Fruit fly (Drosophila melanogaster) whole organism, prepupa: ENCODE results near the gene Nepl20.
A peak's percentile ranks its signal among the peaks of the same experiment; 100 is the strongest.

Source experiments
- Blimp-1 ChIP-seq: fragments of 200-800 bp; sonication (Bioruptor generic); optimal IDR thresholded peaks from 3 replicates; lab custom pipeline; 2017; ENCODE audit warnings: missing biosample characterization, missing genetic modification characterization, mild to moderate bottlenecking, moderate library complexity, missing genetic modification reagents
- CG10631 ChIP-seq: fragments of 200-800 bp; sonication (Bioruptor generic); optimal IDR thresholded peaks from 2 replicates; lab custom pipeline; 2016; ENCODE audit warnings: missing biosample characterization, missing genetic modification characterization
- CG10669 ChIP-seq: fragments of 200-800 bp; sonication (Bioruptor generic); optimal IDR thresholded peaks from 3 replicates; lab custom pipeline; 2018; ENCODE audit warnings: missing biosample characterization, mild to moderate bottlenecking, missing genetic modification characterization, moderate library complexity
- CG11294 ChIP-seq: fragments of 200-800 bp; sonication (Bioruptor generic); IDR thresholded peaks from 2 replicates; pipeline ENCODE4 v1.3.6; 2022; ENCODE audit warnings: missing biosample characterization, missing genetic modification characterization
- CG11902 ChIP-seq: fragments of 200-800 bp; sonication (Bioruptor generic); optimal IDR thresholded peaks from 3 replicates; lab custom pipeline; 2016; ENCODE audit warnings: missing biosample characterization, missing genetic modification characterization
- CG15336 ChIP-seq: fragments of 200-800 bp; sonication (Bioruptor generic); IDR thresholded peaks from 2 replicates; pipeline ENCODE4 v1.3.6; 2022; ENCODE audit warnings: missing biosample characterization, missing genetic modification characterization
- CG1621 ChIP-seq: fragments of 200-800 bp; sonication (Bioruptor generic); optimal IDR thresholded peaks from 3 replicates; lab custom pipeline; 2018; ENCODE audit warnings: missing biosample characterization, mild to moderate bottlenecking, missing genetic modification characterization
- CG16779 ChIP-seq: fragments of 200-800 bp; sonication (Bioruptor generic); optimal IDR thresholded peaks from 3 replicates; lab custom pipeline; 2017; ENCODE audit warnings: missing biosample characterization, mild to moderate bottlenecking, missing genetic modification characterization
- CG3032 ChIP-seq: fragments of 200-800 bp; optimal IDR thresholded peaks from 2 replicates; lab custom pipeline; 2019; ENCODE audit warnings: missing biosample characterization, mild to moderate bottlenecking, missing genetic modification characterization, moderate library complexity
- CG31627 ChIP-seq: fragments of 200-800 bp; sonication (Bioruptor generic); optimal IDR thresholded peaks from 3 replicates; lab custom pipeline; 2016; ENCODE audit warnings: missing biosample characterization, missing genetic modification characterization
- CG34406 ChIP-seq: fragments of 200-800 bp; sonication (Bioruptor generic); optimal IDR thresholded peaks from 3 replicates; lab custom pipeline; 2016; ENCODE audit warnings: missing biosample characterization, missing genetic modification characterization
- CG3919 ChIP-seq: fragments of 200-800 bp; sonication (Bioruptor generic); optimal IDR thresholded peaks from 3 replicates; lab custom pipeline; 2016; ENCODE audit warnings: missing biosample characterization, missing genetic modification characterization
- CG4318 ChIP-seq: fragments of 200-800 bp; sonication (Bioruptor generic); optimal IDR thresholded peaks from 3 replicates; lab custom pipeline; 2017; ENCODE audit warnings: missing biosample characterization, mild to moderate bottlenecking, missing genetic modification characterization
- CG6163 ChIP-seq: fragments of 200-800 bp; sonication (Bioruptor generic); IDR thresholded peaks from 3 replicates; pipeline ENCODE4 v1.3.6; 2022; ENCODE audit warnings: missing biosample characterization, missing genetic modification characterization
- CG6792 ChIP-seq: fragments of 200-800 bp; sonication (Bioruptor generic); optimal IDR thresholded peaks from 3 replicates; lab custom pipeline; 2016; ENCODE audit warnings: missing biosample characterization, missing genetic modification characterization
- CG6808 ChIP-seq: fragments of 200-800 bp; sonication (Bioruptor generic); optimal IDR thresholded peaks from 3 replicates; lab custom pipeline; 2017; ENCODE audit warnings: missing biosample characterization, missing genetic modification characterization, mild to moderate bottlenecking, moderate library complexity, missing genetic modification reagents
- CG7368 ChIP-seq: fragments of 200-800 bp; sonication (Bioruptor generic); optimal IDR thresholded peaks from 3 replicates; lab custom pipeline; 2016; ENCODE audit warnings: missing biosample characterization, missing genetic modification characterization
- CG8119 ChIP-seq: fragments of 200-800 bp; sonication (Bioruptor generic); IDR thresholded peaks from 3 replicates; pipeline ENCODE4 v1.3.6; 2022; ENCODE audit warnings: missing biosample characterization, missing genetic modification characterization
- CG8319 ChIP-seq: fragments of 200-800 bp; sonication (Bioruptor generic); optimal IDR thresholded peaks from 3 replicates; lab custom pipeline; 2016; ENCODE audit warnings: missing biosample characterization, missing genetic modification characterization
- CG8632 ChIP-seq: fragments of 200-800 bp; sonication (Bioruptor generic); optimal IDR thresholded peaks from 3 replicates; lab custom pipeline; 2016; ENCODE audit warnings: missing biosample characterization, missing genetic modification characterization
- CG9139 ChIP-seq: fragments of 200-800 bp; sonication (Bioruptor generic); optimal IDR thresholded peaks from 3 replicates; lab custom pipeline; 2017; ENCODE audit warnings: missing biosample characterization, mild to moderate bottlenecking, missing genetic modification characterization
- Eip75B ChIP-seq: fragments of 200-800 bp; sonication (Bioruptor generic); optimal IDR thresholded peaks from 3 replicates; lab custom pipeline; 2016; ENCODE audit warnings: missing biosample characterization, missing genetic modification characterization
- Eip78C ChIP-seq: fragments of 200-800 bp; sonication (Bioruptor generic); peaks from one replicate; lab custom pipeline; 2016; ENCODE audit warnings: missing biosample characterization, missing genetic modification characterization
- Ets21C ChIP-seq: fragments of 200-800 bp; sonication (Bioruptor generic); optimal IDR thresholded peaks from 3 replicates; lab custom pipeline; 2016; ENCODE audit warnings: missing biosample characterization, missing genetic modification characterization
- Ets96B ChIP-seq: fragments of 200-800 bp; optimal IDR thresholded peaks from 2 replicates; lab custom pipeline; 2019; ENCODE audit warnings: missing biosample characterization, mild to moderate bottlenecking, missing genetic modification characterization, moderate library complexity
- Hr39 ChIP-seq: fragments of 200-800 bp; sonication (Bioruptor generic); optimal IDR thresholded peaks from 2 replicates; lab custom pipeline; 2016; ENCODE audit warnings: missing biosample characterization, missing genetic modification characterization
- Hr4 ChIP-seq: fragments of 200-800 bp; sonication (Bioruptor generic); optimal IDR thresholded peaks from 3 replicates; lab custom pipeline; 2016; ENCODE audit warnings: missing biosample characterization, missing genetic modification characterization
- Lpt ChIP-seq: fragments of 200-800 bp; sonication (Bioruptor generic); optimal IDR thresholded peaks from 3 replicates; lab custom pipeline; 2016; ENCODE audit warnings: missing biosample characterization, missing genetic modification characterization
- Met ChIP-seq: fragments of 200-800 bp; sonication (Bioruptor generic); optimal IDR thresholded peaks from 3 replicates; lab custom pipeline; 2016; ENCODE audit warnings: missing biosample characterization, missing genetic modification characterization
- Smox ChIP-seq: fragments of 200-800 bp; sonication (Bioruptor generic); optimal IDR thresholded peaks from 3 replicates; lab custom pipeline; 2016; ENCODE audit warnings: missing biosample characterization, missing genetic modification characterization
- Sox102F ChIP-seq: fragments of 200-800 bp; sonication (Bioruptor generic); optimal IDR thresholded peaks from 2 replicates; lab custom pipeline; 2016; ENCODE audit warnings: missing biosample characterization, mild to moderate bottlenecking, missing genetic modification characterization
- achi ChIP-seq: fragments of 200-800 bp; sonication (Bioruptor generic); optimal IDR thresholded peaks from 3 replicates; lab custom pipeline; 2016; ENCODE audit warnings: missing biosample characterization, missing genetic modification characterization
- cyc ChIP-seq: fragments of 200-800 bp; sonication (Bioruptor generic); optimal IDR thresholded peaks from 3 replicates; lab custom pipeline; 2016; ENCODE audit warnings: missing biosample characterization, missing genetic modification characterization
- dac ChIP-seq: fragments of 200-800 bp; sonication (Bioruptor generic); optimal IDR thresholded peaks from 2 replicates; lab custom pipeline; 2017; ENCODE audit warnings: missing biosample characterization, mild to moderate bottlenecking, missing genetic modification characterization
- esn ChIP-seq: fragments of 200-800 bp; sonication (Bioruptor generic); optimal IDR thresholded peaks from 2 replicates; lab custom pipeline; 2016; ENCODE audit warnings: missing biosample characterization, mild to moderate bottlenecking, missing genetic modification characterization, moderate library complexity
- fd59A ChIP-seq: fragments of 200-800 bp; sonication (Bioruptor generic); optimal IDR thresholded peaks from 2 replicates; lab custom pipeline; 2017; ENCODE audit warnings: missing biosample characterization, mild to moderate bottlenecking, missing genetic modification characterization, missing genetic modification reagents
- fd85E ChIP-seq: fragments of 200-800 bp; sonication (Bioruptor generic); optimal IDR thresholded peaks from 3 replicates; lab custom pipeline; 2016; ENCODE audit warnings: missing biosample characterization, missing genetic modification characterization
- fkh ChIP-seq: fragments of 200-800 bp; sonication (Bioruptor generic); optimal IDR thresholded peaks from 3 replicates; lab custom pipeline; 2017; ENCODE audit warnings: missing biosample characterization, mild to moderate bottlenecking, missing genetic modification characterization, moderate library complexity
- lz ChIP-seq: fragments of 200-800 bp; sonication (Bioruptor generic); optimal IDR thresholded peaks from 3 replicates; lab custom pipeline; 2016; ENCODE audit warnings: missing biosample characterization, missing genetic modification characterization
- net ChIP-seq: fragments of 200-800 bp; sonication (Bioruptor generic); optimal IDR thresholded peaks from 3 replicates; lab custom pipeline; 2016; ENCODE audit warnings: missing biosample characterization, missing genetic modification characterization
- pdm3 ChIP-seq: fragments of 200-800 bp; sonication (Bioruptor generic); optimal IDR thresholded peaks from 3 replicates; lab custom pipeline; 2016; ENCODE audit warnings: missing biosample characterization, missing genetic modification characterization
- salr ChIP-seq, 2 experiments: fragments of 200-800 bp; sonication (Bioruptor generic); optimal IDR thresholded peaks; 3 replicates each; lab custom pipeline; 2016 to 2018; ENCODE audit warnings: missing biosample characterization in 2 of 2, missing genetic modification characterization in 2 of 2, mild to moderate bottlenecking in 1 of 2
- spab ChIP-seq: fragments of 200-800 bp; sonication (Bioruptor generic); optimal IDR thresholded peaks from 2 replicates; lab custom pipeline; 2017; ENCODE audit warnings: missing biosample characterization, mild to moderate bottlenecking, missing genetic modification characterization, missing genetic modification reagents
- ss ChIP-seq, 2 experiments: fragments of 200-800 bp; sonication (Bioruptor generic); optimal IDR thresholded peaks; 2 replicates in 1 of 2; 3 replicates in 1 of 2; lab custom pipeline; 2017 to 2018; ENCODE audit warnings: mild to moderate bottlenecking in 2 of 2, missing biosample characterization in 2 of 2, missing genetic modification characterization in 2 of 2, moderate library complexity in 1 of 2
- svp ChIP-seq: fragments of 200-800 bp; sonication (Bioruptor generic); peaks from one replicate; lab custom pipeline; 2016; ENCODE audit warnings: missing biosample characterization, missing genetic modification characterization
- topi ChIP-seq: fragments of 200-800 bp; sonication (Bioruptor generic); optimal IDR thresholded peaks from 3 replicates; lab custom pipeline; 2016; ENCODE audit warnings: missing biosample characterization, missing genetic modification characterization
- vri ChIP-seq: fragments of 200-800 bp; sonication (Bioruptor generic); optimal IDR thresholded peaks from 3 replicates; lab custom pipeline; 2016; ENCODE audit warnings: missing biosample characterization, mild to moderate bottlenecking, missing genetic modification characterization

The Nepl20 gene

dm6 chr3R:28886813-28887212 is 6.2 kb downstream of the Nepl20 start:
- TF ChIP-seq Hr4 (GFP tag; lab: Kevin White, UChicago), result no peak
- no peak for TF ChIP-seq CG6792 (GFP tag; lab: Kevin White, UChicago)
- TF ChIP-seq CG4318, result no peak
- no peak for TF ChIP-seq spab
- TF ChIP-seq CG3032 (tag; lab: Kevin White, UChicago), result no peak
- TF ChIP-seq esn (GFP tag; lab: Kevin White, UChicago), result no peak
- TF ChIP-seq CG3919, result no peak
- no peak for TF ChIP-seq Eip75B (GFP tag; lab: Kevin White, UChicago)
- no peak for TF ChIP-seq CG8632 (GFP tag; lab: Kevin White, UChicago)
- TF ChIP-seq Ets96B (tag; lab: Kevin White, UChicago), result no peak
- no peak for TF ChIP-seq dac (GFP tag; lab: Kevin White, UChicago)
- no peak for TF ChIP-seq salr (GFP tag; optimal IDR thresholded peaks at IDR 0.05; lab: Kevin White, UChicago)
- TF ChIP-seq Smox, result no peak
- no peak for TF ChIP-seq CG6808 (GFP tag; lab: Kevin White, UChicago)
- no peak for TF ChIP-seq CG8319 (GFP tag; lab: Kevin White, UChicago)
- no peak for TF ChIP-seq CG1621 (tag; lab: Kevin White, UChicago)

dm6 chr3R:28887559-28888432 is 7.2 kb downstream of the Nepl20 start, which contains the start of the genes CG33203 and Doa:
TSS of gene CG33203 (minus strand) at chr3R:28887709.
TSS of gene Doa (plus strand) at chr3R:28888073.
- TF ChIP-seq fd85E (GFP tag; lab: Kevin White, UChicago) (no peak), cyc (peak; percentile 8), Smox (no peak), pdm3 (GFP tag; lab: Kevin White, UChicago) (no peak), net (no peak), dac (GFP tag; lab: Kevin White, UChicago) (no peak), Sox102F (GFP tag; lab: Kevin White, UChicago) (no peak), CG10631 (GFP tag; lab: Kevin White, UChicago) (peak; percentile 15), vri (GFP tag; lab: Kevin White, UChicago) (peak; percentile 33), topi (GFP tag; lab: Kevin White, UChicago) (no peak), fd59A (no peak), CG10669 (GFP tag; lab: Kevin White, UChicago) (no peak), Met (GFP tag; lab: Kevin White, UChicago) (no peak), CG6792 (GFP tag; lab: Kevin White, UChicago) (no peak), svp (GFP tag; lab: Kevin White, UChicago) (peak; percentile 77), Hr39 (peak; percentile 27), CG9139 (GFP tag; lab: Kevin White, UChicago) (no peak), CG15336 (GFP tag; lab: Robert Waterston, UW) (no peak), CG11902 (GFP tag; lab: Kevin White, UChicago) (no peak), CG8319 (GFP tag; lab: Kevin White, UChicago) (no peak), CG7368 (GFP tag; lab: Kevin White, UChicago) (no peak), Lpt (no peak), CG3032 (tag; lab: Kevin White, UChicago) (no peak), CG11294 (GFP tag; lab: Robert Waterston, UW) (no peak), CG4318 (no peak), Ets96B (tag; lab: Kevin White, UChicago) (no peak), CG1621 (tag; lab: Kevin White, UChicago) (no peak), CG6808 (GFP tag; lab: Kevin White, UChicago) (no peak), Ets21C (GFP tag; lab: Kevin White, UChicago) (no peak), Blimp-1 (GFP tag; lab: Kevin White, UChicago) (no peak), spab (no peak), fkh (GFP tag; lab: Kevin White, UChicago) (no peak), ss (GFP tag; optimal IDR thresholded peaks at IDR 0.05; lab: Kevin White, UChicago) (no peak), lz (GFP tag; lab: Kevin White, UChicago) (peak; percentile 57), achi (GFP tag; lab: Kevin White, UChicago) (no peak), CG31627 (peak; percentile 42), CG6163 (GFP tag; lab: Robert Waterston, UW) (no peak), CG8119 (GFP tag; lab: Robert Waterston, UW) (no peak), CG16779 (tag; lab: Kevin White, UChicago) (no peak), Hr4 (GFP tag; lab: Kevin White, UChicago) (no peak), CG34406 (GFP tag; lab: Kevin White, UChicago) (no peak), Eip78C (GFP tag; lab: Kevin White, UChicago) (no peak)
